Fruit fly (Drosophila melanogaster) whole organism, embryonic: ENCODE data around the gene CG4338.

Experiments used
- Antp ChIP-seq: fragments of 200-800 bp; sonication (Bioruptor generic); optimal IDR thresholded peaks from 3 replicates; lab custom pipeline; 2016; ENCODE audit warnings: missing biosample characterization, missing genetic modification characterization
- Awh ChIP-seq: fragments of 200-800 bp; sonication (Bioruptor generic); IDR thresholded peaks from 2 replicates; pipeline ENCODE4, ENCODE4 v1.3.6; 2022; ENCODE audit warnings: missing biosample characterization, missing genetic modification characterization
- CG11247 ChIP-seq: fragments of 200-800 bp; sonication (Bioruptor generic); IDR thresholded peaks from 2 replicates; pipeline ENCODE4 v1.3.6; 2022; ENCODE audit warnings: missing biosample characterization, missing genetic modification characterization
- CG11723 ChIP-seq: fragments of 200-800 bp; sonication (Bioruptor generic); optimal IDR thresholded peaks from 2 replicates; lab custom pipeline; 2017; ENCODE audit warnings: missing biosample characterization, mild to moderate bottlenecking, missing genetic modification characterization
- CG12071 ChIP-seq: fragments of 200-800 bp; sonication (Bioruptor generic); optimal IDR thresholded peaks from 3 replicates; lab custom pipeline; 2018; ENCODE audit warnings: missing biosample characterization, mild to moderate bottlenecking, missing genetic modification characterization
- CG13775 ChIP-seq: fragments of 200-800 bp; sonication (Bioruptor generic); optimal IDR thresholded peaks from 3 replicates; lab custom pipeline; 2017; ENCODE audit warnings: missing biosample characterization, mild to moderate bottlenecking, missing genetic modification characterization
- CG14014 ChIP-seq: fragments of 200-800 bp; sonication (Bioruptor generic); IDR thresholded peaks from 2 replicates; pipeline ENCODE4 v1.3.6; 2022; ENCODE audit warnings: missing biosample characterization, missing genetic modification characterization
- CG1529 ChIP-seq: fragments of 200-800 bp; sonication (Bioruptor generic); optimal IDR thresholded peaks from 3 replicates; lab custom pipeline; 2018; ENCODE audit warnings: missing biosample characterization, missing genetic modification characterization
- CG16863 ChIP-seq: fragments of 200-800 bp; sonication (Bioruptor generic); optimal IDR thresholded peaks from 3 replicates; lab custom pipeline; 2016; ENCODE audit warnings: missing biosample characterization, missing genetic modification characterization
- CG17328 ChIP-seq: fragments of 200-800 bp; sonication (Bioruptor generic); IDR thresholded peaks from 2 replicates; pipeline ENCODE4 v1.3.6; 2022; ENCODE audit warnings: missing biosample characterization, missing genetic modification characterization
- CG17802 ChIP-seq: fragments of 200-800 bp; sonication (Bioruptor generic); optimal IDR thresholded peaks from 2 replicates; lab custom pipeline; 2018; ENCODE audit warnings: missing biosample characterization, mild to moderate bottlenecking, missing genetic modification characterization, moderate library complexity
- CG1792 ChIP-seq: fragments of 200-800 bp; sonication (Bioruptor generic); optimal IDR thresholded peaks from 2 replicates; lab custom pipeline; 2016; ENCODE audit warnings: missing biosample characterization, missing genetic modification characterization
- CG18599 ChIP-seq: fragments of 200-800 bp; sonication (Bioruptor generic); optimal IDR thresholded peaks from 3 replicates; lab custom pipeline; 2017; ENCODE audit warnings: missing biosample characterization, missing genetic modification characterization, mild to moderate bottlenecking, moderate library complexity, missing genetic modification reagents
- CG30403 ChIP-seq: fragments of 200-800 bp; sonication (Bioruptor generic); optimal IDR thresholded peaks from 3 replicates; lab custom pipeline; 2016; ENCODE audit warnings: missing biosample characterization, missing genetic modification characterization
- CG32767 ChIP-seq: fragments of 200-800 bp; sonication (Bioruptor generic); IDR thresholded peaks from 2 replicates; pipeline ENCODE4 v1.3.6; 2022; ENCODE audit warnings: missing biosample characterization, missing genetic modification characterization
- CG7963 ChIP-seq: fragments of 200-800 bp; sonication (Bioruptor generic); IDR thresholded peaks from 3 replicates; pipeline ENCODE4 v1.3.6; 2022; ENCODE audit warnings: missing biosample characterization, missing genetic modification characterization; ENCODE audit not compliant: partially characterized antibody
- CG8765 ChIP-seq: fragments of 200-800 bp; sonication (Bioruptor generic); IDR thresholded peaks from 2 replicates; pipeline ENCODE4 v1.3.6; 2022; ENCODE audit warnings: missing biosample characterization, missing genetic modification characterization
- CTCF ChIP-seq: fragments of 200-800 bp; sonication (Bioruptor generic); optimal IDR thresholded peaks from 2 replicates; lab custom pipeline; 2017; ENCODE audit warnings: missing biosample characterization, mild to moderate bottlenecking, missing genetic modification characterization, moderate library complexity
- Chrac-16 ChIP-seq: fragments of 200-800 bp; sonication (Bioruptor generic); optimal IDR thresholded peaks from 3 replicates; lab custom pipeline; 2016; ENCODE audit warnings: missing biosample characterization, missing genetic modification characterization
- Drgx ChIP-seq: fragments of 200-800 bp; sonication (Bioruptor generic); IDR thresholded peaks from 2 replicates; pipeline ENCODE4 v1.3.6; 2022; ENCODE audit warnings: missing biosample characterization, missing genetic modification characterization
- E2f1 ChIP-seq: fragments of 200-800 bp; sonication (Bioruptor generic); IDR thresholded peaks from 2 replicates; pipeline ENCODE4 v1.3.6; 2022; ENCODE audit warnings: missing biosample characterization, missing genetic modification characterization
- Fer1 ChIP-seq: fragments of 200-800 bp; sonication (Bioruptor generic); optimal IDR thresholded peaks from 2 replicates; lab custom pipeline; 2017; ENCODE audit warnings: missing biosample characterization, mild to moderate bottlenecking, missing genetic modification characterization
- HmgZ ChIP-seq: fragments of 200-800 bp; sonication (Bioruptor generic); optimal IDR thresholded peaks from 2 replicates; lab custom pipeline; 2018; ENCODE audit warnings: missing biosample characterization, mild to moderate bottlenecking, missing genetic modification characterization
- Kr ChIP-seq: fragments of 200-800 bp; sonication (Bioruptor generic); optimal IDR thresholded peaks from 2 replicates; lab custom pipeline; 2017; ENCODE audit warnings: missing biosample characterization, mild to moderate bottlenecking, missing genetic modification characterization
- Mad ChIP-seq: fragments of 200-800 bp; sonication (Bioruptor generic); optimal IDR thresholded peaks from 2 replicates; lab custom pipeline; 2016; ENCODE audit warnings: missing biosample characterization, missing genetic modification characterization
- NC2α ChIP-seq: fragments of 200-800 bp; sonication (Bioruptor generic); optimal IDR thresholded peaks from 2 replicates; lab custom pipeline; 2016; ENCODE audit warnings: missing biosample characterization, missing genetic modification characterization
- Oaz ChIP-seq: fragments of 200-800 bp; sonication (Bioruptor generic); IDR thresholded peaks from 2 replicates; pipeline ENCODE4 v1.3.6; 2022; ENCODE audit warnings: missing biosample characterization, missing genetic modification characterization
- Poxn ChIP-seq: fragments of 200-800 bp; sonication (Bioruptor generic); IDR thresholded peaks from 2 replicates; pipeline ENCODE4 v1.3.6; 2022; ENCODE audit warnings: missing biosample characterization, missing genetic modification characterization
- Ptx1 ChIP-seq: fragments of 200-800 bp; sonication (Bioruptor generic); IDR thresholded peaks from 2 replicates; pipeline ENCODE4 v1.3.6; 2022; ENCODE audit warnings: missing biosample characterization, missing genetic modification characterization
- Rx ChIP-seq: fragments of 200-800 bp; sonication (Bioruptor generic); IDR thresholded peaks from 2 replicates; pipeline ENCODE4 v1.3.6; 2022; ENCODE audit warnings: missing biosample characterization, missing genetic modification characterization
- Sox102F ChIP-seq: fragments of 200-800 bp; sonication (Bioruptor generic); optimal IDR thresholded peaks from 2 replicates; lab custom pipeline; 2018; ENCODE audit warnings: missing biosample characterization, mild to moderate bottlenecking, missing genetic modification characterization, moderate library complexity
- Ssrp ChIP-seq: fragments of 200-800 bp; sonication (Bioruptor generic); optimal IDR thresholded peaks from 2 replicates; lab custom pipeline; 2018; ENCODE audit warnings: missing biosample characterization, mild to moderate bottlenecking, missing genetic modification characterization, moderate library complexity
- btn ChIP-seq: fragments of 200-800 bp; sonication (Bioruptor generic); optimal IDR thresholded peaks from 2 replicates; lab custom pipeline; 2016; ENCODE audit warnings: missing biosample characterization, missing genetic modification characterization
- croc ChIP-seq: fragments of 200-800 bp; sonication (Bioruptor generic); conservative IDR thresholded peaks from 3 replicates; pipeline ENCODE4 v1.3.6; 2022; ENCODE audit warnings: missing biosample characterization, missing genetic modification characterization
- eve ChIP-seq, 2 experiments: fragments of >200 bp; optimal IDR thresholded peaks; 2 replicates each; lab custom pipeline; 2017; ENCODE audit warnings: missing biosample characterization in 2 of 2, missing genetic modification characterization in 2 of 2
- ewg ChIP-seq: fragments of 200-800 bp; sonication (Bioruptor generic); optimal IDR thresholded peaks from 3 replicates; lab custom pipeline; 2017; ENCODE audit warnings: mild to moderate bottlenecking, missing biosample characterization, missing genetic modification reagents, missing genetic modification characterization
- fu2 ChIP-seq: fragments of 200-800 bp; sonication (Bioruptor generic); optimal IDR thresholded peaks from 2 replicates; lab custom pipeline; 2016; ENCODE audit warnings: missing biosample characterization, missing genetic modification characterization
- hbn ChIP-seq: fragments of 200-800 bp; sonication (Bioruptor generic); IDR thresholded peaks from 2 replicates; pipeline ENCODE4 v1.3.6; 2022; ENCODE audit warnings: missing biosample characterization, missing genetic modification characterization; ENCODE audit not compliant: partially characterized antibody
- kah ChIP-seq: fragments of 200-800 bp; sonication (Bioruptor generic); optimal IDR thresholded peaks from 2 replicates; lab custom pipeline; 2018; ENCODE audit warnings: missing biosample characterization, mild to moderate bottlenecking, missing genetic modification characterization
- kay ChIP-seq: fragments of 200-800 bp; sonication (Bioruptor generic); optimal IDR thresholded peaks from 2 replicates; lab custom pipeline; 2016; ENCODE audit warnings: missing biosample characterization, missing genetic modification characterization
- lab ChIP-seq: fragments of 200-800 bp; sonication (Bioruptor generic); optimal IDR thresholded peaks from 3 replicates; lab custom pipeline; 2017; ENCODE audit warnings: missing biosample characterization, missing genetic modification characterization, mild to moderate bottlenecking, moderate library complexity, missing genetic modification reagents
- nerfin-1 ChIP-seq: fragments of 200-800 bp; sonication (Bioruptor generic); optimal IDR thresholded peaks from 3 replicates; lab custom pipeline; 2019; ENCODE audit warnings: missing biosample characterization, mild to moderate bottlenecking, missing genetic modification characterization, moderate library complexity
- nmo ChIP-seq: fragments of 200-800 bp; sonication (Bioruptor generic); optimal IDR thresholded peaks from 2 replicates; lab custom pipeline; 2018; ENCODE audit warnings: missing biosample characterization, mild to moderate bottlenecking, missing genetic modification characterization, moderate library complexity
- nom ChIP-seq: fragments of 200-800 bp; sonication (Bioruptor generic); optimal IDR thresholded peaks from 2 replicates; lab custom pipeline; 2017; ENCODE audit warnings: missing biosample characterization, missing genetic modification characterization, mild to moderate bottlenecking, moderate library complexity, missing genetic modification reagents
- p53 ChIP-seq: fragments of 200-800 bp; sonication (Bioruptor generic); optimal IDR thresholded peaks from 2 replicates; lab custom pipeline; 2016; ENCODE audit warnings: missing biosample characterization, missing genetic modification characterization
- pzg ChIP-seq: fragments of 200-800 bp; sonication (Bioruptor generic); optimal IDR thresholded peaks from 3 replicates; lab custom pipeline; 2018; ENCODE audit warnings: missing biosample characterization, mild to moderate bottlenecking, missing genetic modification characterization, moderate library complexity
- sens ChIP-seq: fragments of 200-800 bp; sonication (Bioruptor generic); peaks from one replicate; lab custom pipeline; 2016; ENCODE audit warnings: missing biosample characterization, missing genetic modification characterization
- slp2 ChIP-seq: fragments of 200-800 bp; sonication (Bioruptor generic); optimal IDR thresholded peaks from 2 replicates; lab custom pipeline; 2016; ENCODE audit warnings: missing biosample characterization, missing genetic modification characterization
- sug ChIP-seq: fragments of 200-800 bp; optimal IDR thresholded peaks from 2 replicates; lab custom pipeline; 2019; ENCODE audit warnings: missing biosample characterization, mild to moderate bottlenecking, missing genetic modification characterization, moderate library complexity
- tio ChIP-seq: fragments of 200-800 bp; sonication (Bioruptor generic); optimal IDR thresholded peaks from 2 replicates; lab custom pipeline; 2017; ENCODE audit warnings: missing biosample characterization, missing genetic modification characterization, inconsistent platforms
- vfl ChIP-seq: fragments of 200-800 bp; sonication (Bioruptor generic); optimal IDR thresholded peaks from 2 replicates; lab custom pipeline; 2016; ENCODE audit warnings: missing biosample characterization, missing genetic modification characterization
- zf30C ChIP-seq: fragments of 200-800 bp; sonication (Bioruptor generic); optimal IDR thresholded peaks from 3 replicates; lab custom pipeline; 2018; ENCODE audit warnings: missing biosample characterization, mild to moderate bottlenecking, missing genetic modification characterization

Gene CG4338

DNA sequence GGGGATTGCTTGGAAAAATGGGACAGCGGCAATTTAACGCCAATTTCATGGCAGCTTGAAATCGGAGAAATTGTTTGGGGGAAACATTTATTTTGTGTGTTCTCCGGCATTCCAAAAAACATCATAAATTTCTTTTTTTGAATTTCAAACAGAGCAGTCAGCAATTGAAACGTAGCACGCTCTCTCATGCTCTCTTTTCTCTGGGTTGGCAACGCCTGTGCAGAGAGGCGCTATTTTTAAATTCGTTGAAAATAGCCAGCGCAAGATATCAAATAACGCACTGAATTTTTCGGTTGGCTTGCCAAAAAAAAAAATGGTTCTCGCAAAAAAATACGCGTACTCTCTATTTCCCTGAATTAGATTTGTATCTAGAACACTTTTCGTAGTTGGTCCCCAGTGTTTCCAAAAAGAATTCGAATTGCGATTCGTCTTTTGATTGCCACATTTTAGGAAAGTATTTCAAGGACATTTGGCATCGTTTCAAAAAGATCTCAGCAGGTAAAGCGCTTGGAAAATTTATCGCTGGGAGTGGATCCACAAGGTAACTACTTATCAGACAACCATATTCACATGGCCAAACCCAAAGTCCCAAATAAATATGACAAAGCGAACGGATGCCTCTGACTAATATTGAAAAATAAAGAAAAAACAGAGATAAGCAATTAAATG, 10.8 kb downstream of the CG4338 start (continued):
- TF ChIP-seq Ssrp (tag; lab: Kevin White, UChicago) (no peak), nerfin-1 (tag; lab: Kevin White, UChicago) (no peak), Chrac-16 (GFP tag; lab: Kevin White, UChicago) (no peak), nmo (peak; percentile 21), zf30C (GFP tag; lab: Kevin White, UChicago) (peak; percentile 24), Fer1 (GFP tag; lab: Kevin White, UChicago) (no peak), CTCF (GFP tag; lab: Kevin White, UChicago) (peak; percentile 42), Poxn (no peak), ewg (GFP tag; lab: Kevin White, UChicago) (no peak), sens (GFP tag; lab: Kevin White, UChicago) (peak; percentile 61), croc (no peak), kay (peak; percentile 32), eve (GFP tag; optimal IDR thresholded peaks at IDR 0.05; lab: Kevin White, UChicago) (peak in 1 of 2 experiments; percentile 64), Sox102F (GFP tag; lab: Kevin White, UChicago) (no peak), CG1529 (GFP tag; lab: Kevin White, UChicago) (no peak), CG11247 (GFP tag; lab: Robert Waterston, UW) (no peak), tio (GFP tag; lab: Kevin White, UChicago) (no peak), CG17328 (GFP tag; lab: Robert Waterston, UW) (no peak), Drgx (GFP tag; lab: Robert Waterston, UW) (no peak), Rx (GFP tag; lab: Robert Waterston, UW) (no peak), CG8765 (no peak), Ptx1 (GFP tag; lab: Robert Waterston, UW) (no peak), CG11723 (GFP tag; lab: Kevin White, UChicago) (no peak), CG18599 (GFP tag; lab: Kevin White, UChicago) (no peak), Kr (no peak), CG13775 (no peak), pzg (GFP tag; lab: Kevin White, UChicago) (peak; percentile 64), E2f1 (GFP tag; lab: Robert Waterston, UW) (no peak), Antp (GFP tag; lab: Kevin White, UChicago) (no peak), Mad (GFP tag; lab: Kevin White, UChicago) (no peak), CG14014 (GFP tag; lab: Robert Waterston, UW) (no peak), nom (GFP tag; lab: Kevin White, UChicago) (no peak), btn (GFP tag; lab: Kevin White, UChicago) (no peak), CG12071 (GFP tag; lab: Kevin White, UChicago) (no peak), CG30403 (no peak), CG16863 (no peak), sug (tag; lab: Kevin White, UChicago) (no peak), lab (peak; percentile 26), CG1792 (GFP tag; lab: Kevin White, UChicago) (peak; percentile 8), CG17802 (tag; lab: Kevin White, UChicago) (no peak), kah (GFP tag; lab: Kevin White, UChicago) (no peak), Awh (GFP tag; lab: Robert Waterston, UW) (no peak), CG7963 (no peak), hbn (GFP tag; lab: Robert Waterston, UW) (no peak), slp2 (no peak), NC2α (no peak), p53 (GFP tag; lab: Kevin White, UChicago) (peak; percentile 13), fu2 (no peak), HmgZ (no peak), vfl (GFP tag; lab: Kevin White, UChicago) (no peak), CG32767 (GFP tag; lab: Robert Waterston, UW) (no peak), Oaz (GFP tag; lab: Robert Waterston, UW) (no peak)
